Fruit fly (Drosophila melanogaster): Measurements from ENCODE around the gene ftz.

ftz gene

dm6 chr3R:6848595-6848994 lies 15.5 kb upstream of the ftz start:
- TF ChIP-seq Dif (GFP tag; optimal IDR thresholded peaks at IDR 0.05; ENCODE audit: partially characterized antibody) (peak; percentile 60), Hnf4 (GFP tag; optimal IDR thresholded peaks at IDR 0.05) (no peak), Sp1 (GFP tag; optimal IDR thresholded peaks at IDR 0.05) (no peak), psq (GFP tag; optimal IDR thresholded peaks at IDR 0.05) (no peak), N (GFP tag; optimal IDR thresholded peaks at IDR 0.05) (peak; percentile 8), Vsx2 (GFP tag; optimal IDR thresholded peaks at IDR 0.05; ENCODE audit: partially characterized antibody) (peak; percentile 48), Rel (GFP tag; optimal IDR thresholded peaks at IDR 0.05) (peak; percentile 25), Rel (tag; optimal IDR thresholded peaks at IDR 0.05) (no peak), Myc (optimal IDR thresholded peaks at IDR 0.05) (peak; percentile 34), CrebA (GFP tag; optimal IDR thresholded peaks at IDR 0.05; ENCODE audit: borderline replicate concordance) (peak; percentile 43)

- TF ChIP-seq CrebA (GFP tag; optimal IDR thresholded peaks at IDR 0.05; ENCODE audit: borderline replicate concordance) (no peak), dl (GFP tag; optimal IDR thresholded peaks at IDR 0.05; ENCODE audit: insufficient read depth in 1 of 2, partially characterized antibody in 2 of 2) (peak in 1 of 2 experiments; percentile 2), sage (GFP tag; optimal IDR thresholded peaks at IDR 0.05) (no peak), dsf (GFP tag; optimal IDR thresholded peaks at IDR 0.05; ENCODE audit: borderline replicate concordance) (no peak), Myc (optimal IDR thresholded peaks at IDR 0.05) (no peak)
Observed at dm6 chr3R:6849866-6850265, 14.3 kb upstream of the ftz start, which contains the start of gene Scr. Scr (minus strand) TSS chr3R:6849981.

- TF ChIP-seq Myc (optimal IDR thresholded peaks at IDR 0.05) (no peak), dl (GFP tag; optimal IDR thresholded peaks at IDR 0.05; ENCODE audit: insufficient read depth in 1 of 2, partially characterized antibody in 2 of 2) (no peak), OdsH (GFP tag; optimal IDR thresholded peaks at IDR 0.05) (no peak), GATAd (GFP tag; optimal IDR thresholded peaks at IDR 0.05) (no peak), CrebA (GFP tag; optimal IDR thresholded peaks at IDR 0.05; ENCODE audit: borderline replicate concordance) (no peak), woc (GFP tag; optimal IDR thresholded peaks at IDR 0.05) (no peak), dsf (GFP tag; optimal IDR thresholded peaks at IDR 0.05; ENCODE audit: borderline replicate concordance) (no peak), foxo (GFP tag; optimal IDR thresholded peaks at IDR 0.05) (no peak), Dfd (GFP tag; optimal IDR thresholded peaks at IDR 0.05) (no peak), HLH106 (tag; optimal IDR thresholded peaks at IDR 0.05) (no peak), CG9705 (GFP tag; optimal IDR thresholded peaks at IDR 0.05) (no peak), Mio (GFP tag; optimal IDR thresholded peaks at IDR 0.05) (no peak), brk (GFP tag; optimal IDR thresholded peaks at IDR 0.05) (no peak), pan (optimal IDR thresholded peaks at IDR 0.05) (no peak), psq (GFP tag; optimal IDR thresholded peaks at IDR 0.05) (no peak), Hr83 (GFP tag; optimal IDR thresholded peaks at IDR 0.05; ENCODE audit: poor library complexity, severe bottlenecking) (no peak), fru (GFP tag; optimal IDR thresholded peaks at IDR 0.05) (no peak), Jra (GFP tag; optimal IDR thresholded peaks at IDR 0.05) (no peak), dmrt93B (GFP tag; optimal IDR thresholded peaks at IDR 0.05) (no peak)
Observed at dm6 chr3R:6853002-6853401, 11.1 kb upstream of the ftz start.

- TF ChIP-seq foxo (GFP tag; optimal IDR thresholded peaks at IDR 0.05) = no peak
- no peak for TF ChIP-seq Hr83 (GFP tag; optimal IDR thresholded peaks at IDR 0.05; ENCODE audit: poor library complexity, severe bottlenecking)
- no peak for TF ChIP-seq Jra (GFP tag; optimal IDR thresholded peaks at IDR 0.05)
Observed at dm6 chr3R:6853672-6854071, 10.5 kb upstream of the ftz start.

- TF ChIP-seq Myc (optimal IDR thresholded peaks at IDR 0.05) = peak; percentile 20
- TF ChIP-seq CG9705 (GFP tag; optimal IDR thresholded peaks at IDR 0.05) = no peak
- TF ChIP-seq Dfd (GFP tag; optimal IDR thresholded peaks at IDR 0.05) = no peak
Observed at dm6 chr3R:6854296-6854695, 9.8 kb upstream of the ftz start.

- TF ChIP-seq dsf (GFP tag; optimal IDR thresholded peaks at IDR 0.05; ENCODE audit: borderline replicate concordance) (no peak), sage (GFP tag; optimal IDR thresholded peaks at IDR 0.05) (no peak), br (GFP tag; optimal IDR thresholded peaks at IDR 0.05) (no peak), Jra (GFP tag; optimal IDR thresholded peaks at IDR 0.05) (no peak), Hr83 (GFP tag; optimal IDR thresholded peaks at IDR 0.05; ENCODE audit: poor library complexity, severe bottlenecking) (no peak), fru (GFP tag; optimal IDR thresholded peaks at IDR 0.05) (no peak), foxo (GFP tag; optimal IDR thresholded peaks at IDR 0.05) (no peak), Sp1 (GFP tag; optimal IDR thresholded peaks at IDR 0.05) (no peak), Mio (GFP tag; optimal IDR thresholded peaks at IDR 0.05) (no peak), jim (GFP tag; optimal IDR thresholded peaks at IDR 0.05) (no peak), CG32264 (GFP tag; optimal IDR thresholded peaks at IDR 0.05) (no peak), Hr78 (GFP tag; optimal IDR thresholded peaks at IDR 0.05) (no peak), Abd-B (GFP tag; optimal IDR thresholded peaks at IDR 0.05) (no peak), HLH106 (tag; optimal IDR thresholded peaks at IDR 0.05) (no peak), Vsx2 (GFP tag; optimal IDR thresholded peaks at IDR 0.05; ENCODE audit: partially characterized antibody) (no peak), usp (GFP tag; optimal IDR thresholded peaks at IDR 0.05) (no peak), lola (GFP tag; optimal IDR thresholded peaks at IDR 0.05) (no peak)
Observed at dm6 chr3R:6857425-6857824, 6.7 kb upstream of the ftz start.

All from whole organism, wandering third instar larva.